Fruit fly (Drosophila melanogaster): ENCODE data around the gene CG34434.

- no peak for TF ChIP-seq psq (GFP tag; optimal IDR thresholded peaks at IDR 0.05)
- no peak for TF ChIP-seq Hnf4 (GFP tag; optimal IDR thresholded peaks at IDR 0.05)
- no peak for TF ChIP-seq fru (GFP tag; optimal IDR thresholded peaks at IDR 0.05)
- TF ChIP-seq dsf (GFP tag; optimal IDR thresholded peaks at IDR 0.05; ENCODE audit: borderline replicate concordance), result no peak
Observed at dm6 chrX:5587023-5587422, 29.1 kb downstream of the CG34434 start.
